Fruit fly (Drosophila melanogaster) whole organism, embryonic: ENCODE measurements around the gene CG5986.

Experiments
- Ada2b ChIP-seq: fragments of 200-800 bp; sonication (Bioruptor generic); IDR thresholded peaks from 2 replicates; pipeline ENCODE4 v1.3.6; 2022; ENCODE audit warnings: missing biosample characterization, missing genetic modification characterization
- Antp ChIP-seq: fragments of 200-800 bp; sonication (Bioruptor generic); optimal IDR thresholded peaks from 3 replicates; lab custom pipeline; 2016; ENCODE audit warnings: missing biosample characterization, missing genetic modification characterization
- Atf3 ChIP-seq: fragments of 200-800 bp; sonication (Bioruptor generic); optimal IDR thresholded peaks from 3 replicates; lab custom pipeline; 2016; ENCODE audit warnings: missing biosample characterization, missing genetic modification characterization
- CG12104 ChIP-seq: fragments of 200-800 bp; sonication (Bioruptor generic); optimal IDR thresholded peaks from 3 replicates; lab custom pipeline; 2016; ENCODE audit warnings: missing biosample characterization, missing genetic modification characterization
- CG12155 ChIP-seq: fragments of 200-800 bp; sonication (Bioruptor generic); optimal IDR thresholded peaks from 3 replicates; lab custom pipeline; 2016; ENCODE audit warnings: missing biosample characterization, missing genetic modification characterization
- CG12299 ChIP-seq: fragments of 200-800 bp; sonication (Bioruptor generic); optimal IDR thresholded peaks from 2 replicates; lab custom pipeline; 2018; ENCODE audit warnings: missing biosample characterization, mild to moderate bottlenecking, missing genetic modification characterization
- CG12391 ChIP-seq: fragments of 200-800 bp; sonication (Bioruptor generic); optimal IDR thresholded peaks from 3 replicates; lab custom pipeline; 2018; ENCODE audit warnings: missing biosample characterization, mild to moderate bottlenecking, missing genetic modification characterization, moderate library complexity
- CG12659 ChIP-seq: fragments of 200-800 bp; sonication (Bioruptor generic); optimal IDR thresholded peaks from 3 replicates; lab custom pipeline; 2017; ENCODE audit warnings: mild to moderate bottlenecking, missing biosample characterization, missing genetic modification reagents, missing genetic modification characterization
- CG15073 ChIP-seq: fragments of 200-800 bp; sonication (Bioruptor generic); optimal IDR thresholded peaks from 2 replicates; lab custom pipeline; 2016; ENCODE audit warnings: missing biosample characterization, missing genetic modification characterization
- CG1647 ChIP-seq: fragments of 200-800 bp; sonication (Bioruptor generic); optimal IDR thresholded peaks from 3 replicates; lab custom pipeline; 2016; ENCODE audit warnings: missing biosample characterization, missing genetic modification characterization
- CG18599 ChIP-seq: fragments of 200-800 bp; sonication (Bioruptor generic); optimal IDR thresholded peaks from 3 replicates; lab custom pipeline; 2017; ENCODE audit warnings: missing biosample characterization, missing genetic modification characterization, mild to moderate bottlenecking, moderate library complexity, missing genetic modification reagents
- CG32532 ChIP-seq: fragments of 200-800 bp; sonication (Bioruptor generic); IDR thresholded peaks from 2 replicates; pipeline ENCODE4 v1.3.6; 2022; ENCODE audit warnings: missing biosample characterization, missing genetic modification characterization
- CG3281 ChIP-seq: fragments of 200-800 bp; sonication (Bioruptor generic); optimal IDR thresholded peaks from 3 replicates; lab custom pipeline; 2017; ENCODE audit warnings: missing biosample characterization, mild to moderate bottlenecking, missing genetic modification characterization
- CG3838 ChIP-seq: fragments of 200-800 bp; sonication (Bioruptor generic); optimal IDR thresholded peaks from 3 replicates; lab custom pipeline; 2016; ENCODE audit warnings: missing biosample characterization, missing genetic modification characterization
- CG43689 ChIP-seq: fragments of 200-800 bp; sonication (Bioruptor generic); IDR thresholded peaks from 2 replicates; pipeline ENCODE4 v1.3.6; 2022; ENCODE audit warnings: missing biosample characterization, missing genetic modification characterization
- CG4617 ChIP-seq: fragments of 200-800 bp; sonication (Bioruptor generic); optimal IDR thresholded peaks from 3 replicates; lab custom pipeline; 2016; ENCODE audit warnings: missing biosample characterization, missing genetic modification characterization, borderline replicate concordance
- Chrac-16 ChIP-seq: fragments of 200-800 bp; sonication (Bioruptor generic); optimal IDR thresholded peaks from 3 replicates; lab custom pipeline; 2016; ENCODE audit warnings: missing biosample characterization, missing genetic modification characterization
- D19B ChIP-seq: fragments of 200-800 bp; sonication (Bioruptor generic); optimal IDR thresholded peaks from 2 replicates; lab custom pipeline; 2017; ENCODE audit warnings: missing biosample characterization, mild to moderate bottlenecking, missing genetic modification characterization
- E2f1 ChIP-seq: fragments of 200-800 bp; sonication (Bioruptor generic); IDR thresholded peaks from 2 replicates; pipeline ENCODE4 v1.3.6; 2022; ENCODE audit warnings: missing biosample characterization, missing genetic modification characterization
- HHEX ChIP-seq: fragments of 200-800 bp; sonication (Bioruptor generic); optimal IDR thresholded peaks from 3 replicates; lab custom pipeline; 2017; ENCODE audit warnings: missing biosample characterization, mild to moderate bottlenecking, missing genetic modification characterization, missing genetic modification reagents
- Hr3 ChIP-seq: fragments of 200-800 bp; sonication (Bioruptor generic); optimal IDR thresholded peaks from 3 replicates; lab custom pipeline; 2016; ENCODE audit warnings: missing biosample characterization, missing genetic modification characterization
- Kr ChIP-seq: fragments of 200-800 bp; sonication (Bioruptor generic); optimal IDR thresholded peaks from 2 replicates; lab custom pipeline; 2017; ENCODE audit warnings: missing biosample characterization, mild to moderate bottlenecking, missing genetic modification characterization
- Lhr ChIP-seq: fragments of 200-800 bp; sonication (Bioruptor generic); optimal IDR thresholded peaks from 3 replicates; lab custom pipeline; 2017; ENCODE audit warnings: mild to moderate bottlenecking, missing biosample characterization, missing genetic modification reagents, missing genetic modification characterization
- MTF-1 ChIP-seq: fragments of 200-800 bp; sonication (Bioruptor generic); optimal IDR thresholded peaks from 2 replicates; lab custom pipeline; 2018; ENCODE audit warnings: missing biosample characterization, mild to moderate bottlenecking, missing genetic modification characterization, borderline replicate concordance
- PHDP ChIP-seq: fragments of 200-800 bp; sonication (Bioruptor generic); optimal IDR thresholded peaks from 3 replicates; lab custom pipeline; 2018; ENCODE audit warnings: missing biosample characterization, mild to moderate bottlenecking, missing genetic modification characterization, moderate library complexity
- Rfx ChIP-seq: fragments of 200-800 bp; sonication (Bioruptor generic); IDR thresholded peaks from 2 replicates; pipeline ENCODE4 v1.3.6; 2022; ENCODE audit warnings: missing biosample characterization, missing genetic modification characterization
- Sry-β ChIP-seq: fragments of 200-800 bp; sonication (Bioruptor generic); optimal IDR thresholded peaks from 2 replicates; lab custom pipeline; 2018; ENCODE audit warnings: missing biosample characterization, mild to moderate bottlenecking, missing genetic modification characterization, moderate library complexity
- Sry-δ ChIP-seq: fragments of 200-800 bp; sonication (Bioruptor generic); optimal IDR thresholded peaks from 2 replicates; lab custom pipeline; 2016; ENCODE audit warnings: missing biosample characterization, missing genetic modification characterization
- dmrt11E ChIP-seq: fragments of 200-800 bp; sonication (Bioruptor generic); optimal IDR thresholded peaks from 3 replicates; lab custom pipeline; 2018; ENCODE audit warnings: missing biosample characterization, mild to moderate bottlenecking, missing genetic modification characterization, moderate library complexity
- esg ChIP-seq: fragments of 200-800 bp; sonication (Bioruptor generic); conservative IDR thresholded peaks from 2 replicates; pipeline ENCODE4 v1.3.6; 2022; ENCODE audit warnings: missing biosample characterization, missing genetic modification characterization
- eyg ChIP-seq: fragments of 200-800 bp; sonication (Bioruptor generic); optimal IDR thresholded peaks from 3 replicates; lab custom pipeline; 2016; ENCODE audit warnings: missing biosample characterization, missing genetic modification characterization
- fd3F ChIP-seq: fragments of 200-800 bp; sonication (Bioruptor generic); optimal IDR thresholded peaks from 2 replicates; lab custom pipeline; 2018; ENCODE audit warnings: missing biosample characterization, mild to moderate bottlenecking, missing genetic modification characterization, moderate library complexity
- fd96Cb ChIP-seq: fragments of 200-800 bp; sonication (Bioruptor generic); optimal IDR thresholded peaks from 2 replicates; lab custom pipeline; 2018; ENCODE audit warnings: missing biosample characterization, mild to moderate bottlenecking, missing genetic modification characterization, moderate library complexity
- gce ChIP-seq: fragments of 200-800 bp; sonication (Bioruptor generic); IDR thresholded peaks from 3 replicates; pipeline ENCODE4 v1.3.6; 2022; ENCODE audit warnings: missing biosample characterization, missing genetic modification characterization
- gem ChIP-seq: fragments of 200-800 bp; sonication (Bioruptor generic); optimal IDR thresholded peaks from 2 replicates; lab custom pipeline; 2019; ENCODE audit warnings: missing biosample characterization, mild to moderate bottlenecking, missing genetic modification characterization, moderate library complexity
- gfzf ChIP-seq: fragments of 200-800 bp; sonication (Bioruptor generic); optimal IDR thresholded peaks from 2 replicates; lab custom pipeline; 2016; ENCODE audit warnings: missing biosample characterization, mild to moderate bottlenecking, missing genetic modification characterization, moderate library complexity
- gro ChIP-seq: fragments of 200-800 bp; sonication (Bioruptor generic); optimal IDR thresholded peaks from 2 replicates; lab custom pipeline; 2016; ENCODE audit warnings: missing biosample characterization, missing genetic modification characterization
- ham ChIP-seq: fragments of 200-800 bp; sonication (Bioruptor generic); IDR thresholded peaks from 2 replicates; pipeline ENCODE4 v1.3.6; 2022; ENCODE audit warnings: missing biosample characterization, missing genetic modification characterization
- her ChIP-seq: fragments of 200-800 bp; sonication (Bioruptor generic); optimal IDR thresholded peaks from 2 replicates; lab custom pipeline; 2016; ENCODE audit warnings: missing biosample characterization, missing genetic modification characterization
- inv ChIP-seq: fragments of 200-800 bp; sonication (Bioruptor generic); IDR thresholded peaks from 2 replicates; pipeline ENCODE4 v1.3.6; 2022; ENCODE audit warnings: missing biosample characterization, missing genetic modification characterization; ENCODE audit not compliant: partially characterized antibody
- kni ChIP-seq: fragments of 200-800 bp; sonication (Bioruptor generic); optimal IDR thresholded peaks from 3 replicates; lab custom pipeline; 2017; ENCODE audit warnings: mild to moderate bottlenecking, missing biosample characterization, missing genetic modification reagents, missing genetic modification characterization
- lola ChIP-seq, 3 experiments: fragments of >200 bp in 2 of 3; fragments of 200-800 bp in 1 of 3; sonication (Bioruptor generic) in 1 of 3; optimal IDR thresholded peaks; 2 replicates each; lab custom pipeline; 2017 to 2019; ENCODE audit warnings: missing biosample characterization in 3 of 3, missing genetic modification characterization in 3 of 3, mild to moderate bottlenecking in 1 of 3, moderate library complexity in 1 of 3
- luna ChIP-seq: fragments of 200-800 bp; sonication (Bioruptor generic); optimal IDR thresholded peaks from 2 replicates; lab custom pipeline; 2016; ENCODE audit warnings: missing biosample characterization, missing genetic modification characterization
- onecut ChIP-seq: fragments of 200-800 bp; sonication (Bioruptor generic); IDR thresholded peaks from 2 replicates; pipeline ENCODE4 v1.3.6; 2022; ENCODE audit warnings: missing biosample characterization, missing genetic modification characterization
- pho ChIP-seq: fragments of 200-800 bp; sonication (Bioruptor generic); optimal IDR thresholded peaks from 2 replicates; lab custom pipeline; 2016; ENCODE audit warnings: missing biosample characterization, missing genetic modification characterization
- sima ChIP-seq: fragments of 200-800 bp; sonication (Bioruptor generic); optimal IDR thresholded peaks from 2 replicates; lab custom pipeline; 2016; ENCODE audit warnings: missing biosample characterization, missing genetic modification characterization
- sna ChIP-seq: fragments of 200-800 bp; sonication (Bioruptor generic); IDR thresholded peaks from 2 replicates; pipeline ENCODE4 v1.3.6; 2022; ENCODE audit warnings: missing biosample characterization, missing genetic modification characterization; ENCODE audit not compliant: partially characterized antibody
- tup ChIP-seq: fragments of 200-800 bp; sonication (Bioruptor generic); optimal IDR thresholded peaks from 2 replicates; lab custom pipeline; 2016; ENCODE audit warnings: missing biosample characterization, mild to moderate bottlenecking, missing genetic modification characterization, moderate library complexity
- vnd ChIP-seq: fragments of 200-800 bp; sonication (Bioruptor generic); IDR thresholded peaks from 3 replicates; pipeline ENCODE4 v1.3.6; 2022; ENCODE audit warnings: missing biosample characterization, missing genetic modification characterization; ENCODE audit not compliant: partially characterized antibody
- vvl ChIP-seq: fragments of 200-800 bp; sonication (Bioruptor generic); IDR thresholded peaks from 2 replicates; pipeline ENCODE4 v1.3.6; 2022; ENCODE audit warnings: missing biosample characterization, missing genetic modification characterization
- wdn ChIP-seq: fragments of 200-800 bp; sonication (Bioruptor generic); IDR thresholded peaks from 2 replicates; pipeline ENCODE4 v1.3.6; 2022; ENCODE audit warnings: missing biosample characterization, missing genetic modification characterization

Gene CG5986

dm6 chr3R:24093430-24093829 is 45.8 kb downstream of the CG5986 start (continued):
- no peak for TF ChIP-seq CG32532 (GFP tag; lab: Robert Waterston, UW)
- TF ChIP-seq Hr3, result no peak
- TF ChIP-seq ham (GFP tag; lab: Robert Waterston, UW), result no peak
- no peak for TF ChIP-seq sima (GFP tag; lab: Kevin White, UChicago)
- no peak for TF ChIP-seq MTF-1 (GFP tag; lab: Kevin White, UChicago)
- TF ChIP-seq Chrac-16 (GFP tag; lab: Kevin White, UChicago), result no peak
- TF ChIP-seq her (GFP tag; lab: Kevin White, UChicago), result no peak
- TF ChIP-seq vnd (GFP tag; lab: Robert Waterston, UW), result no peak
- no peak for TF ChIP-seq CG12299 (tag; lab: Kevin White, UChicago)
- TF ChIP-seq CG3838 (GFP tag; lab: Kevin White, UChicago), result no peak
- no peak for TF ChIP-seq Lhr
- TF ChIP-seq CG12659 (GFP tag; lab: Kevin White, UChicago), result peak; percentile 31
- no peak for TF ChIP-seq CG12391
- TF ChIP-seq fd96Cb, result no peak
- TF ChIP-seq gro (GFP tag; lab: Kevin White, UChicago), result no peak
- peak; percentile 44 for TF ChIP-seq PHDP (tag; lab: Kevin White, UChicago)
- TF ChIP-seq D19B (GFP tag; lab: Kevin White, UChicago), result no peak
- TF ChIP-seq luna (GFP tag; lab: Kevin White, UChicago), result no peak
- no peak for TF ChIP-seq Kr
- TF ChIP-seq tup (GFP tag; lab: Kevin White, UChicago), result no peak
- no peak for TF ChIP-seq dmrt11E
- peak; percentile 33; the same call in 1 of the 2 replicates for TF ChIP-seq Rfx (GFP tag; lab: Robert Waterston, UW)
- peak; percentile 17; the same call in 1 of the 2 replicates for TF ChIP-seq vvl
- TF ChIP-seq CG43689, result no peak
- TF ChIP-seq E2f1 (GFP tag; lab: Robert Waterston, UW), result no peak
- TF ChIP-seq Antp (GFP tag; lab: Kevin White, UChicago), result no peak
- TF ChIP-seq Ada2b (GFP tag; lab: Robert Waterston, UW), result no peak
- TF ChIP-seq CG1647 (GFP tag; lab: Kevin White, UChicago), result no peak
- TF ChIP-seq CG15073 (GFP tag; lab: Kevin White, UChicago), result no peak
- no peak for TF ChIP-seq eyg
- no peak for TF ChIP-seq inv (GFP tag; lab: Robert Waterston, UW)
- no peak for TF ChIP-seq onecut (GFP tag; lab: Robert Waterston, UW)
- no peak for TF ChIP-seq gfzf (GFP tag; lab: Kevin White, UChicago)
- TF ChIP-seq CG12104, result peak; percentile 7
- no peak for TF ChIP-seq wdn (GFP tag; lab: Robert Waterston, UW)
- TF ChIP-seq gem (tag; lab: Kevin White, UChicago), result peak; percentile 58
- TF ChIP-seq esg (GFP tag; lab: Robert Waterston, UW), result no peak
- TF ChIP-seq sna (GFP tag; lab: Robert Waterston, UW), result no peak
- no peak for TF ChIP-seq kni
- TF ChIP-seq pho (GFP tag; lab: Kevin White, UChicago), result no peak
- no peak for TF ChIP-seq CG4617
- TF ChIP-seq lola (GFP tag; optimal IDR thresholded peaks at IDR 0.05; lab: Kevin White, UChicago), result no peak
- peak; percentile 26 for TF ChIP-seq CG18599 (GFP tag; lab: Kevin White, UChicago)
- TF ChIP-seq Atf3 (GFP tag; lab: Kevin White, UChicago), result no peak
- no peak for TF ChIP-seq gce (GFP tag; lab: Robert Waterston, UW)
- TF ChIP-seq Sry-β (GFP tag; lab: Kevin White, UChicago), result no peak
- no peak for TF ChIP-seq Sry-δ
- TF ChIP-seq CG3281 (GFP tag; lab: Kevin White, UChicago), result peak; percentile 14
- peak; percentile 40 for TF ChIP-seq fd3F (GFP tag; lab: Kevin White, UChicago)
- no peak for TF ChIP-seq HHEX (GFP tag; lab: Kevin White, UChicago)
- TF ChIP-seq CG12155, result no peak
